Worm (Caenorhabditis elegans): ENCODE data around the gene asp-13.
A peak's percentile ranks its signal among the peaks of the same experiment; 100 is the strongest.

The asp-13 gene

DNA sequence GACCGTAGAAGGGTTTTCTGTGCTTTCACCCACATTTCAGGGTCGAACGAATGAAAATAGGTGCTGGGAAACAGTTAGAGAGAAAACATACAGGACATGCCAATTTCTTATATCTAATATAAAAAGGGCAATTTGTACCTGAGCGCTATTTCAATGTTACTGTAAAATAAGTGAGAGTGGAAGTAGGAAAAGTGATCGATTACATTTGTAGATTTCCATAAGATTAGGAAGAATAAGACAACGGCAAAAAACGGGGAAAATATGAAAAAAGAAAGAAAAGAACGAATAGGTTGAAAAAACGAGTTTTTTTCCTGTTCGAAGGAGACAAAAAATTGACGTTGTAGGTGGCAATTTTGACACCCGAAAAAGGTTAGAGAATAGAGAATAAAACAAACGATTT is 25.2 kb upstream of the asp-13 start:
- TF ChIP-seq tbx-2 (tag; optimal IDR thresholded peaks at IDR 0.05) (no peak), elt-1 (tag; optimal IDR thresholded peaks at IDR 0.05) (peak; percentile 83), lin-39 (tag; optimal IDR thresholded peaks at IDR 0.05) (no peak), nhr-25 (tag; optimal IDR thresholded peaks at IDR 0.05) (peak; percentile 44), nhr-43 (tag; optimal IDR thresholded peaks at IDR 0.05; ENCODE audit: poor library complexity, severe bottlenecking) (no peak), pha-4 (tag; optimal IDR thresholded peaks at IDR 0.05) (no peak), egl-5 (tag; optimal IDR thresholded peaks at IDR 0.05) (no peak), ztf-11 (tag; optimal IDR thresholded peaks at IDR 0.05) (no peak), sea-2 (GFP tag; optimal IDR thresholded peaks at IDR 0.05) (no peak), nhr-12 (tag; optimal IDR thresholded peaks at IDR 0.05) (no peak)

- TF ChIP-seq sea-2 (GFP tag; optimal IDR thresholded peaks at IDR 0.05): no peak
- no peak for TF ChIP-seq nhr-77 (tag; optimal IDR thresholded peaks at IDR 0.05)
- TF ChIP-seq nhr-25 (tag; optimal IDR thresholded peaks at IDR 0.05): peak; percentile 30
- TF ChIP-seq lin-39 (tag; optimal IDR thresholded peaks at IDR 0.05): peak; percentile 4
Measured at ce11 chrV:8667230-8668021, 24.4 kb upstream of the asp-13 start.

DNA sequence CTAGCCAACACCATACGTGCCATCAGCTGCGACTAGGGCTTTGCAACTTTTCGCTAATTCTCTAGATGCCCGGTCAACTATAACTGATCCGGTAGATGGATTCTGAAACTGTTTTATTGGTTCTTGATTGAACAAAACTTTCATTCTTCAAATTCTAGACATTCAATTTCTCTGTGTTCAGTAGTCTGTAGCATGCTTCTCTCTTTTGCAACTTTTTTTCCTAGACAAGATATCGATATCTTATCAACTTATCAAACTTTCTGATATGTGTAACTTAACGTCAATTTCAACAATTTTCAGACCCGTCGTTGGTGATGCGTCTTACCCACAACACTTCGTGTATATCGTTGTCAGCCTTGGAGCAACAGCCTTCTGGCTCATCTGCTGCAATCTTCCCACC is 22.8 kb upstream of the asp-13 start, which contains the start of gene ZC190.4:
Gene ZC190.4, plus strand, starts transcription at position 301 of the 400 bp plus-strand sequence.
- TF ChIP-seq R02D3.7 (tag; optimal IDR thresholded peaks at IDR 0.05) (no peak), ama-1 (optimal IDR thresholded peaks at IDR 0.05) (no peak), nhr-76 (tag; optimal IDR thresholded peaks at IDR 0.05) (no peak), ZK546.5 (tag; optimal IDR thresholded peaks at IDR 0.05) (no peak), ceh-82 (tag; optimal IDR thresholded peaks at IDR 0.05) (no peak), nhr-28 (tag; optimal IDR thresholded peaks at IDR 0.05) (no peak)

ce11 chrV:8663023-8663422 is 20.0 kb upstream of the asp-13 start:
- TF ChIP-seq ztf-4 (tag; optimal IDR thresholded peaks at IDR 0.05) (no peak), mdl-1 (tag; optimal IDR thresholded peaks at IDR 0.05) (no peak), fkh-2 (tag; optimal IDR thresholded peaks at IDR 0.05) (no peak), pqm-1 (tag; optimal IDR thresholded peaks at IDR 0.05) (no peak), fos-1 (tag; optimal IDR thresholded peaks at IDR 0.05) (no peak), ama-1 (optimal IDR thresholded peaks at IDR 0.05) (no peak), lsy-12 (tag; optimal IDR thresholded peaks at IDR 0.05) (no peak), nhr-76 (tag; optimal IDR thresholded peaks at IDR 0.05) (no peak), lin-15B (tag; optimal IDR thresholded peaks at IDR 0.05) (no peak), skn-1 (tag; optimal IDR thresholded peaks at IDR 0.05) (no peak), pha-4 (tag; optimal IDR thresholded peaks at IDR 0.05) (no peak), ceh-9 (tag; optimal IDR thresholded peaks at IDR 0.05) (no peak), elt-1 (tag; optimal IDR thresholded peaks at IDR 0.05) (no peak), lin-39 (tag; optimal IDR thresholded peaks at IDR 0.05) (peak; percentile 66), nfya-1 (tag; optimal IDR thresholded peaks at IDR 0.05; ENCODE audit: insufficient read depth) (peak; percentile 56), jun-1 (tag; optimal IDR thresholded peaks at IDR 0.05) (no peak), tbx-2 (tag; optimal IDR thresholded peaks at IDR 0.05) (peak; percentile 66), nhr-11 (tag; optimal IDR thresholded peaks at IDR 0.05) (no peak), fkh-10 (GFP tag; optimal IDR thresholded peaks at IDR 0.05) (no peak), eor-1 (tag; optimal IDR thresholded peaks at IDR 0.05) (no peak), nhr-25 (tag; optimal IDR thresholded peaks at IDR 0.05) (no peak), zag-1 (tag; optimal IDR thresholded peaks at IDR 0.05) (no peak), snpc-4 (tag; optimal IDR thresholded peaks at IDR 0.05) (peak; percentile 15), R02D3.7 (tag; optimal IDR thresholded peaks at IDR 0.05) (no peak), aly-2 (tag; optimal IDR thresholded peaks at IDR 0.05) (no peak), ZK546.5 (tag; optimal IDR thresholded peaks at IDR 0.05) (no peak), egl-5 (tag; optimal IDR thresholded peaks at IDR 0.05) (no peak), nhr-12 (tag; optimal IDR thresholded peaks at IDR 0.05) (no peak), nhr-67 (tag; optimal IDR thresholded peaks at IDR 0.05) (no peak), nhr-77 (tag; optimal IDR thresholded peaks at IDR 0.05) (no peak), egl-27 (tag; optimal IDR thresholded peaks at IDR 0.05) (no peak), nhr-43 (tag; optimal IDR thresholded peaks at IDR 0.05; ENCODE audit: poor library complexity, severe bottlenecking) (no peak), hmg-11 (tag; optimal IDR thresholded peaks at IDR 0.05) (peak; percentile 9), ceh-82 (tag; optimal IDR thresholded peaks at IDR 0.05) (no peak), nhr-23 (tag; optimal IDR thresholded peaks at IDR 0.05) (no peak), mml-1 (tag; optimal IDR thresholded peaks at IDR 0.05) (no peak), nhr-28 (tag; optimal IDR thresholded peaks at IDR 0.05) (no peak)
